Worm (Caenorhabditis elegans): Measurements from ENCODE around the gene cyp-35C1.

The cyp-35C1 gene

ce11 chrV:13880163-13880562, 18.1 kb downstream of the cyp-35C1 start:
- TF ChIP-seq rnt-1 (tag; optimal IDR thresholded peaks at IDR 0.05) (peak; percentile 3), efl-1 (optimal IDR thresholded peaks at IDR 0.05) (peak; percentile 39 to 54), efl-1 (GFP tag; optimal IDR thresholded peaks at IDR 0.05 in 1 of 2) (peak; percentile 57 to 87), lin-14 (GFP tag; optimal IDR thresholded peaks at IDR 0.05) (peak; percentile 58), lin-35 (GFP tag; optimal IDR thresholded peaks at IDR 0.05) (peak; percentile 19 to 55), blmp-1 (tag; optimal IDR thresholded peaks at IDR 0.05) (peak; percentile 4), efl-3 (GFP tag; optimal IDR thresholded peaks at IDR 0.05) (no peak), mdl-1 (tag; optimal IDR thresholded peaks at IDR 0.05) (no peak), ceh-8 (GFP tag; optimal IDR thresholded peaks at IDR 0.05) (no peak), irx-1 (tag; optimal IDR thresholded peaks at IDR 0.05) (no peak), lsy-2 (tag; optimal IDR thresholded peaks at IDR 0.05) (peak in 1 of 2 experiments; percentile 41), dsc-1 (tag; optimal IDR thresholded peaks at IDR 0.05) (no peak), snu-23 (GFP tag; optimal IDR thresholded peaks at IDR 0.05) (peak; percentile 15), dpl-1 (GFP tag; optimal IDR thresholded peaks at IDR 0.05) (peak; percentile 6 to 62 (median 56))

- TF ChIP-seq elt-2 (tag; optimal IDR thresholded peaks at IDR 0.05): peak; percentile 86
- TF ChIP-seq tlp-1 (tag; optimal IDR thresholded peaks at IDR 0.05): peak; percentile 8
- TF ChIP-seq ztf-4 (tag; optimal IDR thresholded peaks at IDR 0.05): no peak
- peak; percentile 5 for TF ChIP-seq nhr-20 (tag; optimal IDR thresholded peaks at IDR 0.05)
These were observed 19.0 kb downstream of the cyp-35C1 start, which contains the start of gene lbp-7 for ce11 chrV:13879241-13879640. TSS of gene lbp-7 (plus strand) at chrV:13879552.

ce11 chrV:13878226-13878625, 20.1 kb downstream of the cyp-35C1 start:
- peak; percentile 26 for TF ChIP-seq nhr-71 (tag; optimal IDR thresholded peaks at IDR 0.05)
- TF ChIP-seq ztf-11 (tag; optimal IDR thresholded peaks at IDR 0.05): no peak
- no peak for TF ChIP-seq lin-13 (GFP tag; optimal IDR thresholded peaks at IDR 0.05)
- TF ChIP-seq mdl-1 (tag; optimal IDR thresholded peaks at IDR 0.05): peak in 1 of 2 experiments; percentile 13
- no peak for TF ChIP-seq ama-1 (optimal IDR thresholded peaks at IDR 0.05)
- TF ChIP-seq pax-3 (tag; optimal IDR thresholded peaks at IDR 0.05): no peak
- TF ChIP-seq nhr-77 (tag; optimal IDR thresholded peaks at IDR 0.05): no peak
- TF ChIP-seq hlh-4 (tag; optimal IDR thresholded peaks at IDR 0.05): no peak
- TF ChIP-seq snu-23 (GFP tag; optimal IDR thresholded peaks at IDR 0.05): peak; percentile 7
- no peak for TF ChIP-seq irx-1 (tag; optimal IDR thresholded peaks at IDR 0.05)
- no peak for TF ChIP-seq ceh-90 (tag; optimal IDR thresholded peaks at IDR 0.05)
- TF ChIP-seq ztf-4 (tag; optimal IDR thresholded peaks at IDR 0.05): no peak
- no peak for TF ChIP-seq nhr-76 (tag; optimal IDR thresholded peaks at IDR 0.05)
- peak; percentile 42 for TF ChIP-seq pag-3 (tag; optimal IDR thresholded peaks at IDR 0.05; ENCODE audit: borderline replicate concordance, insufficient read depth)
- no peak for TF ChIP-seq fkh-8 (tag; optimal IDR thresholded peaks at IDR 0.05)
- TF ChIP-seq pqm-1 (tag; optimal IDR thresholded peaks at IDR 0.05): no peak
- TF ChIP-seq ceh-63 (GFP tag; optimal IDR thresholded peaks at IDR 0.05): no peak
- TF ChIP-seq blmp-1 (tag; optimal IDR thresholded peaks at IDR 0.05): peak; percentile 48
- TF ChIP-seq nhr-84 (tag; optimal IDR thresholded peaks at IDR 0.05): no peak
- no peak for TF ChIP-seq Y116A8C.19 (tag; optimal IDR thresholded peaks at IDR 0.05; ENCODE audit: borderline replicate concordance)
- TF ChIP-seq zag-1 (tag; optimal IDR thresholded peaks at IDR 0.05): no peak
- no peak for TF ChIP-seq ceh-82 (tag; optimal IDR thresholded peaks at IDR 0.05)
- no peak for TF ChIP-seq unc-98 (GFP tag; IDR thresholded peaks at IDR 0.05)
- no peak for TF ChIP-seq nhr-11 (tag; optimal IDR thresholded peaks at IDR 0.05)
- TF ChIP-seq elt-2 (tag; optimal IDR thresholded peaks at IDR 0.05): peak; percentile 76
- no peak for TF ChIP-seq sox-4 (tag; optimal IDR thresholded peaks at IDR 0.05)
- TF ChIP-seq swsn-7 (tag; optimal IDR thresholded peaks at IDR 0.05): no peak
- no peak for TF ChIP-seq mab-9 (GFP tag; IDR thresholded peaks at IDR 0.05)
- no peak for TF ChIP-seq nhr-19 (GFP tag; conservative IDR thresholded peaks at IDR 0.05)
- TF ChIP-seq unc-62 (GFP tag; optimal IDR thresholded peaks at IDR 0.05): no peak
- peak; percentile 28 for TF ChIP-seq nhr-85 (tag)
- no peak for TF ChIP-seq lin-39 (tag; optimal IDR thresholded peaks at IDR 0.05)
- TF ChIP-seq lin-14 (GFP tag; optimal IDR thresholded peaks at IDR 0.05): peak; percentile 46
- TF ChIP-seq aly-2 (tag; optimal IDR thresholded peaks at IDR 0.05): no peak
- TF ChIP-seq nhr-47 (tag; optimal IDR thresholded peaks at IDR 0.05): no peak
- TF ChIP-seq alr-1 (tag; optimal IDR thresholded peaks at IDR 0.05; ENCODE audit: borderline replicate concordance): no peak
- no peak for TF ChIP-seq fkh-10 (GFP tag; optimal IDR thresholded peaks at IDR 0.05)
- no peak for TF ChIP-seq unc-30 (tag; optimal IDR thresholded peaks at IDR 0.05)
- TF ChIP-seq fos-1 (tag; optimal IDR thresholded peaks at IDR 0.05): no peak

Data from whole organism, L1 larva.